In genomic region chrX:13356469-13356868, ce11 we compare ENCODE assay signal across 3 worm cellular contexts.
TF ChIP-seq lines count a peak whose summit lies in the region.

No protein-coding gene starts in this region.

TF ChIP-seq in whole organism, L1 larva, 84 proteins besides CTCF, POLR2A, EP300 and RAD21 (continued from another document):
- TF ChIP-seq lin-35 (GFP tag; optimal IDR thresholded peaks at IDR 0.05; lab: Kevin White, UChicago) = peak in 1 of 2 experiments; percentile 79
- TF ChIP-seq xbp-1 (tag; optimal IDR thresholded peaks at IDR 0.05; lab: Kevin White, UChicago) = peak; percentile 4
- TF ChIP-seq Y116A8C.19 (tag; optimal IDR thresholded peaks at IDR 0.05; lab: Kevin White, UChicago; ENCODE audit: borderline replicate concordance) = no peak
- no peak for TF ChIP-seq unc-30 (tag; optimal IDR thresholded peaks at IDR 0.05; lab: Kevin White, UChicago)
- no peak for TF ChIP-seq dpl-1 (GFP tag; optimal IDR thresholded peaks at IDR 0.05; lab: Kevin White, UChicago)
- TF ChIP-seq mef-2 (tag; optimal IDR thresholded peaks at IDR 0.05; lab: Kevin White, UChicago) = peak; percentile 45
TF ChIP-seq in whole organism, L1 larva: peak in this region for 34.

TF ChIP-seq in whole organism, L4 larva, 104 proteins besides CTCF, POLR2A, EP300 and RAD21 (continued from another document):
- TF ChIP-seq egl-43 (GFP tag; IDR thresholded peaks at IDR 0.05; lab: Robert Waterston, UW) = no peak

TF ChIP-seq in whole organism, young adult, 124 proteins besides CTCF, POLR2A, EP300 and RAD21 (continued from another document):
- peak; percentile 90 for TF ChIP-seq somi-1 (GFP tag; optimal IDR thresholded peaks at IDR 0.05; lab: Kevin White, UChicago)
- TF ChIP-seq ztf-28 (GFP tag; IDR thresholded peaks at IDR 0.05; lab: Robert Waterston, UW) = no peak
- no peak for TF ChIP-seq mel-28 (tag; optimal IDR thresholded peaks at IDR 0.05; lab: Kevin White, UChicago; ENCODE audit: borderline replicate concordance)
- no peak for TF ChIP-seq ccch-3 (GFP tag; optimal IDR thresholded peaks at IDR 0.05; lab: Kevin White, UChicago)
TF ChIP-seq in whole organism, young adult: peak in this region for 23.
